Worm (Caenorhabditis elegans) whole organism, L1 larva: ENCODE measurements around the gene T23G4.127.
A peak's percentile ranks its signal among the peaks of the same experiment; 100 is the strongest.

ENCODE experiments used
- C04F5.9 ChIP-seq: sonication (generic microtip); optimal IDR thresholded peaks from 2 replicates; lab custom pipeline; 2016; ENCODE audit warnings: missing genetic modification characterization, missing compliant biosample characterization
- alr-1 ChIP-seq: fragments of 200-800 bp; sonication (Bioruptor generic); optimal IDR thresholded peaks from 2 replicates; lab custom pipeline; 2018; ENCODE audit warnings: borderline replicate concordance, mild to moderate bottlenecking, missing genetic modification characterization, missing compliant biosample characterization
- aly-2 ChIP-seq: fragments of 150-350 bp; optimal IDR thresholded peaks from 2 replicates; lab custom pipeline; 2014; ENCODE audit warnings: missing biosample characterization, missing genetic modification characterization
- ceh-63 ChIP-seq: fragments of 200-800 bp; sonication (Bioruptor generic); optimal IDR thresholded peaks from 2 replicates; lab custom pipeline; 2018; ENCODE audit warnings: mild to moderate bottlenecking, missing genetic modification characterization, missing compliant biosample characterization
- ceh-90 ChIP-seq: sonication (generic microtip); optimal IDR thresholded peaks from 2 replicates; lab custom pipeline; 2016; ENCODE audit warnings: missing genetic modification characterization, missing compliant biosample characterization
- efl-1 ChIP-seq, 4 experiments: fragments of 150-350 bp; optimal IDR thresholded peaks in 3 of 4; peaks in 1 of 4; 1 replicate in 1 of 4; 2 replicates in 3 of 4; lab custom pipeline; 2014; ENCODE audit warnings: missing biosample characterization in 2 of 4, missing genetic modification characterization in 2 of 4, missing genetic modification reagents in 2 of 4
- efl-3 ChIP-seq: fragments of 200-800 bp; sonication (Bioruptor generic); optimal IDR thresholded peaks from 2 replicates; lab custom pipeline; 2018; ENCODE audit warnings: mild to moderate bottlenecking, missing genetic modification characterization, missing compliant biosample characterization
- elt-2 ChIP-seq: sonication (generic microtip); optimal IDR thresholded peaks from 2 replicates; lab custom pipeline; 2016; ENCODE audit warnings: missing genetic modification characterization, mild to moderate bottlenecking, inconsistent platforms, missing compliant biosample characterization, missing genetic modification reagents
- fkh-10 ChIP-seq: sonication (generic microtip); optimal IDR thresholded peaks from 2 replicates; lab custom pipeline; 2017; ENCODE audit warnings: missing biosample characterization, missing genetic modification reagents, missing genetic modification characterization
- fos-1 ChIP-seq: fragments of 150-350 bp; optimal IDR thresholded peaks from 2 replicates; lab custom pipeline; 2014; ENCODE audit warnings: missing biosample characterization, missing genetic modification characterization
- jun-1 ChIP-seq: fragments of 150-350 bp; optimal IDR thresholded peaks from 2 replicates; lab custom pipeline; 2014; ENCODE audit warnings: missing biosample characterization, missing genetic modification reagents, missing genetic modification characterization
- lin-14 ChIP-seq: fragments of 200-800 bp; sonication (Bioruptor generic); optimal IDR thresholded peaks from 2 replicates; lab custom pipeline; 2018; ENCODE audit warnings: mild to moderate bottlenecking, missing genetic modification characterization, moderate library complexity, missing compliant biosample characterization
- lin-15B ChIP-seq: fragments of 150-350 bp; sonication (generic microtip); optimal IDR thresholded peaks from 3 replicates; lab custom pipeline; 2014; ENCODE audit warnings: missing biosample characterization, missing genetic modification characterization
- lin-35 ChIP-seq, 2 experiments: fragments of 150-350 bp; optimal IDR thresholded peaks; 2 replicates each; lab custom pipeline; 2014; ENCODE audit warnings: missing biosample characterization in 2 of 2, missing genetic modification characterization in 2 of 2, missing genetic modification reagents in 2 of 2
- lsy-2 ChIP-seq, 2 experiments: fragments of 150-350 bp; optimal IDR thresholded peaks; 2 replicates each; lab custom pipeline; 2014; ENCODE audit warnings: missing biosample characterization in 2 of 2, missing genetic modification characterization in 2 of 2
- mab-9 ChIP-seq: fragments of 200-800 bp; sonication (Bioruptor generic); IDR thresholded peaks from 2 replicates; pipeline ENCODE4 v1.3.6; 2022; ENCODE audit warnings: missing genetic modification reagents, missing genetic modification characterization, missing compliant biosample characterization
- nhr-11 ChIP-seq: fragments of 150-350 bp; optimal IDR thresholded peaks from 2 replicates; lab custom pipeline; 2014; ENCODE audit warnings: missing biosample characterization, missing genetic modification characterization
- nhr-19 ChIP-seq: fragments of 200-800 bp; sonication (Bioruptor generic); conservative IDR thresholded peaks from 2 replicates; pipeline ENCODE4 v1.3.6; 2022; ENCODE audit warnings: missing genetic modification characterization, missing compliant biosample characterization
- nhr-20 ChIP-seq: sonication (generic microtip); optimal IDR thresholded peaks from 2 replicates; lab custom pipeline; 2016; ENCODE audit warnings: mild to moderate bottlenecking, missing genetic modification characterization, missing compliant biosample characterization
- nhr-28 ChIP-seq: fragments of 150-350 bp; optimal IDR thresholded peaks from 2 replicates; lab custom pipeline; 2014; ENCODE audit warnings: missing biosample characterization, missing genetic modification characterization
- nhr-77 ChIP-seq: fragments of 150-350 bp; optimal IDR thresholded peaks from 2 replicates; lab custom pipeline; 2014; ENCODE audit warnings: missing biosample characterization, missing genetic modification characterization
- nhr-85 ChIP-seq: sonication (generic microtip); peaks from one replicate; lab custom pipeline; 2016; ENCODE audit warnings: missing genetic modification characterization, inconsistent platforms, missing compliant biosample characterization
- nhr-90 ChIP-seq: sonication (generic microtip); optimal IDR thresholded peaks from 2 replicates; lab custom pipeline; 2016; ENCODE audit warnings: mild to moderate bottlenecking, missing genetic modification characterization, missing compliant biosample characterization; ENCODE audit not compliant: poor library complexity
- pag-3 ChIP-seq: sonication (generic microtip); optimal IDR thresholded peaks from 2 replicates; lab custom pipeline; 2017; ENCODE audit warnings: missing genetic modification characterization, mild to moderate bottlenecking, missing compliant biosample characterization, antibody characterized with exemption, borderline replicate concordance; ENCODE audit not compliant: insufficient read depth
- skn-1 ChIP-seq: fragments of 150-350 bp; optimal IDR thresholded peaks from 2 replicates; lab custom pipeline; 2014; ENCODE audit warnings: missing biosample characterization, missing genetic modification characterization
- snpc-4 ChIP-seq: fragments of 150-350 bp; optimal IDR thresholded peaks from 2 replicates; lab custom pipeline; 2014; ENCODE audit warnings: missing biosample characterization, missing genetic modification characterization
- sox-4 ChIP-seq: sonication (generic microtip); optimal IDR thresholded peaks from 2 replicates; lab custom pipeline; 2016; ENCODE audit warnings: missing genetic modification characterization, missing compliant biosample characterization
- sptf-1 ChIP-seq: fragments of 150-350 bp; optimal IDR thresholded peaks from 2 replicates; lab custom pipeline; 2014; ENCODE audit warnings: missing biosample characterization, missing genetic modification characterization
- tbx-2 ChIP-seq: sonication (generic microtip); optimal IDR thresholded peaks from 2 replicates; lab custom pipeline; 2016; ENCODE audit warnings: missing genetic modification characterization, missing compliant biosample characterization
- unc-62 ChIP-seq: fragments of 150-350 bp; optimal IDR thresholded peaks from 2 replicates; lab custom pipeline; 2014; ENCODE audit warnings: missing biosample characterization, missing genetic modification reagents, missing genetic modification characterization
- unc-98 ChIP-seq: fragments of 200-800 bp; sonication (Bioruptor generic); IDR thresholded peaks from 2 replicates; pipeline ENCODE4 v1.3.6; 2022; ENCODE audit warnings: missing genetic modification characterization, missing compliant biosample characterization
- vab-15 ChIP-seq: sonication (generic microtip); optimal IDR thresholded peaks from 2 replicates; lab custom pipeline; 2017; ENCODE audit warnings: missing genotype, mild to moderate bottlenecking, missing genetic modification characterization, missing compliant biosample characterization
- xbp-1 ChIP-seq: sonication (generic microtip); optimal IDR thresholded peaks from 2 replicates; lab custom pipeline; 2016; ENCODE audit warnings: missing genetic modification characterization, missing compliant biosample characterization
- ztf-11 ChIP-seq, 2 experiments: sonication (generic microtip); optimal IDR thresholded peaks; 2 replicates each; lab custom pipeline; 2016 to 2017; ENCODE audit warnings: missing genetic modification characterization in 2 of 2, missing biosample characterization in 1 of 2, missing compliant biosample characterization in 1 of 2

Gene T23G4.127

ce11 chrIV:13703828-13704425, 5.4 kb upstream of the T23G4.127 start, which contains the start of gene tlp-1 (continued):
- no peak for TF ChIP-seq lin-15B (tag; lab: Kevin White, UChicago)
- TF ChIP-seq nhr-28 (tag; lab: Kevin White, UChicago): no peak
- TF ChIP-seq sox-4 (tag; lab: Kevin White, UChicago): no peak
- TF ChIP-seq aly-2 (tag; lab: Kevin White, UChicago): no peak
- no peak for TF ChIP-seq ztf-11 (tag; optimal IDR thresholded peaks at IDR 0.05; lab: Kevin White, UChicago)
- no peak for TF ChIP-seq nhr-77 (tag; lab: Kevin White, UChicago)
- peak; percentile 52 for TF ChIP-seq unc-62
- TF ChIP-seq fos-1 (tag; lab: Kevin White, UChicago): no peak
- TF ChIP-seq ceh-63 (GFP tag; lab: Kevin White, UChicago): no peak
- TF ChIP-seq fkh-10 (GFP tag; lab: Kevin White, UChicago): no peak
- TF ChIP-seq unc-98 (GFP tag; lab: Robert Waterston, UW): no peak
- peak; percentile 13 for TF ChIP-seq elt-2
- TF ChIP-seq alr-1 (tag; lab: Kevin White, UChicago): no peak
- peak; percentile 40 for TF ChIP-seq nhr-20 (tag; lab: Kevin White, UChicago)
- peak; percentile 41 to 73 for TF ChIP-seq lsy-2 (tag; optimal IDR thresholded peaks at IDR 0.05; lab: Kevin White, UChicago)
- no peak for TF ChIP-seq sptf-1
- no peak for TF ChIP-seq jun-1
- no peak for TF ChIP-seq pag-3 (tag; lab: Kevin White, UChicago)
- TF ChIP-seq lin-35 (GFP tag; optimal IDR thresholded peaks at IDR 0.05; lab: Kevin White, UChicago): peak; percentile 34 to 37
- TF ChIP-seq efl-3 (GFP tag; lab: Kevin White, UChicago): peak; percentile 13
- TF ChIP-seq nhr-85: peak; percentile 95
- TF ChIP-seq xbp-1 (tag; lab: Kevin White, UChicago): peak; percentile 9
- peak in 1 of 2 experiments; percentile 7 for TF ChIP-seq efl-1 (optimal IDR thresholded peaks at IDR 0.05; lab: Kevin White, UChicago)
- TF ChIP-seq efl-1 (GFP tag; optimal IDR thresholded peaks at IDR 0.05 in 1 of 2; lab: Kevin White, UChicago): peak in 1 of 2 experiments; percentile 28
- peak; percentile 90 for TF ChIP-seq tbx-2
- peak; percentile 69 for TF ChIP-seq nhr-90 (tag; lab: Kevin White, UChicago)

DNA sequence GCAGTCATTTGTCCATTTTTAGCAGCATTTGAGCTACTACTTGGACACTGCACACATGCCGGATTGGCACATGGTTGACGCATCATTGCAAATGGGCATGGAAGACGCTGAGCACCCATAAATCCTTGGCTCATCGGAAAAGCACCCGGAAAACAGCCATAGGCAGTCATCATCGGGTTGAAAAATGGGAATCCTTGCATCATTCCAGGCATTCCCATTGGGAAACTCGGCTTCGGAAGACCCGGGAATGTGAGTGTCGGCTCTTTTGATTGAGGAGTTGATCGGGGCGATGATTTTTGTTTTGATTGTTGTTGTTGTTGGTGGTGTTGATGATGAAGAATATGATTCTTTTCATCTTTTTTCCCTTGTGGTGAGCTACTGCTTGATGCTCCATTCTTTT, 4.2 kb upstream of the T23G4.127 start:
- TF ChIP-seq mab-9 (GFP tag; lab: Robert Waterston, UW) (peak; percentile 53; the same call in 1 of the 2 replicates), fos-1 (tag; lab: Kevin White, UChicago) (no peak), nhr-19 (no peak), ceh-90 (tag; lab: Kevin White, UChicago) (no peak), lin-14 (peak; percentile 2), xbp-1 (tag; lab: Kevin White, UChicago) (no peak)

- TF ChIP-seq lin-35 (GFP tag; optimal IDR thresholded peaks at IDR 0.05; lab: Kevin White, UChicago) (peak in 1 of 2 experiments; percentile 12), skn-1 (tag; lab: Kevin White, UChicago) (no peak), nhr-85 (no peak), efl-1 (optimal IDR thresholded peaks at IDR 0.05; lab: Kevin White, UChicago) (no peak), efl-1 (GFP tag; optimal IDR thresholded peaks at IDR 0.05 in 1 of 2; lab: Kevin White, UChicago) (peak in 1 of 2 experiments; percentile 10), vab-15 (tag; lab: Kevin White, UChicago) (no peak), nhr-90 (tag; lab: Kevin White, UChicago) (peak; percentile 3)
Observed at ce11 chrIV:13701472-13701871, 3.0 kb upstream of the T23G4.127 start.

DNA sequence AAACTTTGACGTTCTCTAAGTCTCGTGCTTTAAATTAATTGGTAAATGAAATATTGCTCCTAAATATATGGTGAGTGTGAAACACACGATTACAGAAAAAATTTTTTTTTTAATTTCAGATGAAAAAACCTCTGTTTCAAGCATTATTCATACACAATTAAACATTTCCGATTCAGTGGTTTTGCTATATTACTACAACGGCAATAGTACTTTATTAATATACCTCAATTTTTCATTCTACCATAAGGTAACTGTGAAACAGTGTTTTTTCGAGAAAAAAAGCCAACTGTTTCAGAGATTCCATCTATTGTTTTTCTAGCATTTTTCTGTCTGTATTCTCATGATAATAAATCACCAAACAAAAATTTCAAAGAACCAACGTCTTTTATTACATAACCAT, 2.3 kb upstream of the T23G4.127 start:
- TF ChIP-seq efl-1 (optimal IDR thresholded peaks at IDR 0.05; lab: Kevin White, UChicago) (no peak), efl-1 (GFP tag; optimal IDR thresholded peaks at IDR 0.05 in 1 of 2; lab: Kevin White, UChicago) (no peak), snpc-4 (no peak), C04F5.9 (tag; lab: Kevin White, UChicago) (no peak), lin-15B (tag; lab: Kevin White, UChicago) (no peak), nhr-11 (tag; lab: Kevin White, UChicago) (no peak)
